Fruit fly (Drosophila melanogaster) whole organism, embryonic: ENCODE data around the gene CG12814.
A peak's percentile ranks its signal among the peaks of the same experiment; 100 is the strongest.

Experiments
- B-H2 ChIP-seq: fragments of 200-800 bp; sonication (Bioruptor generic); optimal IDR thresholded peaks from 2 replicates; lab custom pipeline; 2018; ENCODE audit warnings: missing biosample characterization, mild to moderate bottlenecking, missing genetic modification characterization
- BEAF-32 ChIP-seq: fragments of 200-800 bp; sonication (Bioruptor generic); optimal IDR thresholded peaks from 3 replicates; lab custom pipeline; 2017; ENCODE audit warnings: missing biosample characterization, missing genetic modification characterization, mild to moderate bottlenecking, moderate library complexity, missing genetic modification reagents
- BtbVII ChIP-seq: fragments of 200-800 bp; sonication (Bioruptor generic); optimal IDR thresholded peaks from 3 replicates; lab custom pipeline; 2017; ENCODE audit warnings: missing biosample characterization, mild to moderate bottlenecking, missing genetic modification characterization
- CG10209 ChIP-seq: fragments of 200-800 bp; sonication (Bioruptor generic); optimal IDR thresholded peaks from 3 replicates; lab custom pipeline; 2017; ENCODE audit warnings: missing biosample characterization, mild to moderate bottlenecking, missing genetic modification characterization, missing genetic modification reagents
- CG11695 ChIP-seq: fragments of 200-800 bp; sonication (Bioruptor generic); IDR thresholded peaks from 3 replicates; pipeline ENCODE4 v1.3.6; 2022; ENCODE audit warnings: missing biosample characterization, missing genetic modification characterization
- CG11723 ChIP-seq: fragments of 200-800 bp; sonication (Bioruptor generic); optimal IDR thresholded peaks from 2 replicates; lab custom pipeline; 2017; ENCODE audit warnings: missing biosample characterization, mild to moderate bottlenecking, missing genetic modification characterization
- CG1603 ChIP-seq: fragments of 200-800 bp; sonication (Bioruptor generic); optimal IDR thresholded peaks from 2 replicates; lab custom pipeline; 2019; ENCODE audit warnings: missing biosample characterization, mild to moderate bottlenecking, missing genetic modification characterization, moderate library complexity
- CG18262 ChIP-seq: fragments of 200-800 bp; optimal IDR thresholded peaks from 3 replicates; lab custom pipeline; 2019; ENCODE audit warnings: missing biosample characterization, mild to moderate bottlenecking, missing genetic modification characterization, moderate library complexity
- CG2116 ChIP-seq: fragments of 200-800 bp; sonication (Bioruptor generic); optimal IDR thresholded peaks from 3 replicates; lab custom pipeline; 2018; ENCODE audit warnings: missing biosample characterization, mild to moderate bottlenecking, missing genetic modification characterization
- CG3995 ChIP-seq: fragments of 200-800 bp; sonication (Bioruptor generic); optimal IDR thresholded peaks from 3 replicates; lab custom pipeline; 2016; ENCODE audit warnings: missing biosample characterization, missing genetic modification characterization
- CG7372 ChIP-seq: fragments of 200-800 bp; sonication (Bioruptor generic); IDR thresholded peaks from 2 replicates; pipeline ENCODE4 v1.3.6; 2022; ENCODE audit warnings: missing biosample characterization, missing genetic modification characterization
- CG8765 ChIP-seq: fragments of 200-800 bp; sonication (Bioruptor generic); IDR thresholded peaks from 2 replicates; pipeline ENCODE4 v1.3.6; 2022; ENCODE audit warnings: missing biosample characterization, missing genetic modification characterization
- Dek ChIP-seq: fragments of 200-800 bp; sonication (Bioruptor generic); optimal IDR thresholded peaks from 3 replicates; lab custom pipeline; 2019; ENCODE audit warnings: missing biosample characterization, mild to moderate bottlenecking, missing genetic modification characterization, moderate library complexity
- Eip74EF ChIP-seq, 2 experiments: fragments of 200-800 bp in 1 of 2; fragments of >200 bp in 1 of 2; sonication (Bioruptor generic) in 1 of 2; optimal IDR thresholded peaks; 2 replicates each; lab custom pipeline; 2017 to 2019; ENCODE audit warnings: missing biosample characterization in 2 of 2, missing genetic modification characterization in 2 of 2, mild to moderate bottlenecking in 1 of 2, moderate library complexity in 1 of 2
- Gug ChIP-seq: fragments of 200-800 bp; sonication (Bioruptor generic); IDR thresholded peaks from 4 replicates; pipeline ENCODE4 v1.3.6; 2022; ENCODE audit warnings: missing biosample characterization, missing genetic modification characterization
- Hand ChIP-seq: fragments of 200-800 bp; sonication (Bioruptor generic); optimal IDR thresholded peaks from 2 replicates; lab custom pipeline; 2017; ENCODE audit warnings: mild to moderate bottlenecking, missing biosample characterization, missing genetic modification reagents, missing genetic modification characterization
- Hmx ChIP-seq: fragments of 200-800 bp; sonication (Bioruptor generic); optimal IDR thresholded peaks from 2 replicates; lab custom pipeline; 2016; ENCODE audit warnings: missing biosample characterization, missing genetic modification characterization
- Hsf ChIP-seq: fragments of 200-800 bp; sonication (Bioruptor generic); optimal IDR thresholded peaks from 3 replicates; lab custom pipeline; 2016; ENCODE audit warnings: missing biosample characterization, missing genetic modification characterization
- Jarid2 ChIP-seq: fragments of 200-800 bp; sonication (Bioruptor generic); optimal IDR thresholded peaks from 3 replicates; lab custom pipeline; 2017; ENCODE audit warnings: mild to moderate bottlenecking, missing biosample characterization, missing genetic modification reagents, missing genetic modification characterization
- Meics ChIP-seq: fragments of 200-800 bp; sonication (Bioruptor generic); optimal IDR thresholded peaks from 2 replicates; lab custom pipeline; 2017; ENCODE audit warnings: missing biosample characterization, mild to moderate bottlenecking, missing genetic modification characterization
- NFAT ChIP-seq: fragments of 200-800 bp; sonication (Bioruptor generic); IDR thresholded peaks from 2 replicates; pipeline ENCODE4 v1.3.6; 2022; ENCODE audit warnings: missing biosample characterization, missing genetic modification characterization
- NK7.1 ChIP-seq: fragments of 200-800 bp; sonication (Bioruptor generic); optimal IDR thresholded peaks from 3 replicates; lab custom pipeline; 2016; ENCODE audit warnings: missing biosample characterization, missing genetic modification characterization
- NfI ChIP-seq: fragments of 200-800 bp; sonication (Bioruptor generic); optimal IDR thresholded peaks from 3 replicates; lab custom pipeline; 2018; ENCODE audit warnings: missing biosample characterization, mild to moderate bottlenecking, missing genetic modification characterization, moderate library complexity
- Scr ChIP-seq: fragments of 200-800 bp; sonication (Bioruptor generic); IDR thresholded peaks from 2 replicates; pipeline ENCODE4 v1.3.6; 2022; ENCODE audit warnings: missing biosample characterization, missing genetic modification characterization; ENCODE audit not compliant: partially characterized antibody
- Sin3A ChIP-seq: fragments of >200 bp; optimal IDR thresholded peaks from 2 replicates; lab custom pipeline; 2018
- Sox100B ChIP-seq: fragments of 200-800 bp; sonication (Bioruptor generic); optimal IDR thresholded peaks from 3 replicates; lab custom pipeline; 2018; ENCODE audit warnings: missing biosample characterization, mild to moderate bottlenecking, missing genetic modification characterization
- Sry-δ ChIP-seq: fragments of 200-800 bp; sonication (Bioruptor generic); optimal IDR thresholded peaks from 2 replicates; lab custom pipeline; 2016; ENCODE audit warnings: missing biosample characterization, missing genetic modification characterization
- TFAM ChIP-seq: fragments of 200-800 bp; sonication (Bioruptor generic); optimal IDR thresholded peaks from 2 replicates; lab custom pipeline; 2017; ENCODE audit warnings: missing biosample characterization, missing genetic modification characterization, inconsistent platforms
- Taf1 ChIP-seq: fragments of 200-800 bp; sonication (Bioruptor generic); IDR thresholded peaks from 2 replicates; pipeline ENCODE4 v1.3.6; 2022; ENCODE audit warnings: missing biosample characterization, missing genetic modification characterization
- amos ChIP-seq: fragments of 200-800 bp; sonication (Bioruptor generic); IDR thresholded peaks from 2 replicates; pipeline ENCODE4 v1.3.6; 2022; ENCODE audit warnings: missing biosample characterization, missing genetic modification characterization; ENCODE audit not compliant: partially characterized antibody
- ap ChIP-seq: fragments of 200-800 bp; sonication (Bioruptor generic); IDR thresholded peaks from 2 replicates; pipeline ENCODE4 v1.3.6; 2022; ENCODE audit warnings: missing biosample characterization, missing genetic modification characterization
- az2 ChIP-seq: fragments of 200-800 bp; sonication (Bioruptor generic); optimal IDR thresholded peaks from 3 replicates; lab custom pipeline; 2016; ENCODE audit warnings: missing biosample characterization, missing genetic modification characterization
- bbx ChIP-seq: fragments of 200-800 bp; sonication (Bioruptor generic); IDR thresholded peaks from 2 replicates; pipeline ENCODE4 v1.3.6; 2022; ENCODE audit warnings: missing biosample characterization, missing genetic modification characterization; ENCODE audit not compliant: partially characterized antibody
- br ChIP-seq: fragments of >200 bp; optimal IDR thresholded peaks from 2 replicates; lab custom pipeline; 2017
- cato ChIP-seq: fragments of 200-800 bp; sonication (Bioruptor generic); optimal IDR thresholded peaks from 2 replicates; lab custom pipeline; 2016; ENCODE audit warnings: missing biosample characterization, missing genetic modification characterization, borderline replicate concordance
- caup ChIP-seq: fragments of 200-800 bp; sonication (Bioruptor generic); optimal IDR thresholded peaks from 3 replicates; lab custom pipeline; 2017; ENCODE audit warnings: missing biosample characterization, mild to moderate bottlenecking, missing genetic modification characterization, moderate library complexity; ENCODE audit not compliant: severe bottlenecking
- cg ChIP-seq: fragments of 200-800 bp; sonication (Bioruptor generic); optimal IDR thresholded peaks from 3 replicates; lab custom pipeline; 2019; ENCODE audit warnings: missing biosample characterization, mild to moderate bottlenecking, missing genetic modification characterization, moderate library complexity
- crc ChIP-seq: fragments of 200-800 bp; sonication (Bioruptor generic); optimal IDR thresholded peaks from 2 replicates; lab custom pipeline; 2016; ENCODE audit warnings: missing biosample characterization, missing genetic modification characterization
- dati ChIP-seq: fragments of 200-800 bp; sonication (Bioruptor generic); IDR thresholded peaks from 2 replicates; pipeline ENCODE4 v1.3.6; 2022; ENCODE audit warnings: missing biosample characterization, missing genetic modification characterization
- gce ChIP-seq: fragments of 200-800 bp; sonication (Bioruptor generic); IDR thresholded peaks from 3 replicates; pipeline ENCODE4 v1.3.6; 2022; ENCODE audit warnings: missing biosample characterization, missing genetic modification characterization
- hkb ChIP-seq, 2 experiments: fragments of 200-800 bp in 1 of 2; fragments of >200 bp in 1 of 2; sonication (Bioruptor generic) in 1 of 2; IDR thresholded peaks in 1 of 2; optimal IDR thresholded peaks in 1 of 2; 2 replicates each; pipeline versions ENCODE4 v1.3.6 to Lab custom; 2017 to 2022; ENCODE audit warnings: missing biosample characterization in 1 of 2, missing genetic modification characterization in 1 of 2
- hth ChIP-seq: fragments of >200 bp; optimal IDR thresholded peaks from 2 replicates; lab custom pipeline; 2017; ENCODE audit warnings: inconsistent platforms
- jumu ChIP-seq: fragments of 200-800 bp; sonication (Bioruptor generic); optimal IDR thresholded peaks from 3 replicates; lab custom pipeline; 2016; ENCODE audit warnings: missing biosample characterization, missing genetic modification characterization
- pfk ChIP-seq: fragments of 200-800 bp; sonication (Bioruptor generic); optimal IDR thresholded peaks from 2 replicates; lab custom pipeline; 2018; ENCODE audit warnings: missing biosample characterization, mild to moderate bottlenecking, missing genetic modification characterization, moderate library complexity
- prd ChIP-seq, 3 experiments: fragments of >200 bp in 2 of 3; fragments of 200-800 bp in 1 of 3; sonication (Bioruptor generic) in 1 of 3; optimal IDR thresholded peaks in 2 of 3; IDR thresholded peaks in 1 of 3; 2 replicates in 2 of 3; 3 replicates in 1 of 3; pipeline versions ENCODE4 v1.3.6 to Lab custom; 2017 to 2022; ENCODE audit warnings: missing biosample characterization in 1 of 3, missing genetic modification characterization in 1 of 3
- sd ChIP-seq: fragments of 200-800 bp; sonication (Bioruptor generic); optimal IDR thresholded peaks from 3 replicates; lab custom pipeline; 2018; ENCODE audit warnings: missing biosample characterization, mild to moderate bottlenecking, missing genetic modification characterization, moderate library complexity
- tll ChIP-seq, 2 experiments: fragments of 200-800 bp in 1 of 2; fragments of >200 bp in 1 of 2; sonication (Bioruptor generic) in 1 of 2; optimal IDR thresholded peaks; 2 replicates each; lab custom pipeline; 2017 to 2019; ENCODE audit warnings: missing biosample characterization in 2 of 2, missing genetic modification characterization in 2 of 2, mild to moderate bottlenecking in 1 of 2, moderate library complexity in 1 of 2
- tx ChIP-seq: fragments of 200-800 bp; sonication (Bioruptor generic); optimal IDR thresholded peaks from 2 replicates; lab custom pipeline; 2016; ENCODE audit warnings: missing biosample characterization, missing genetic modification characterization
- wdn ChIP-seq: fragments of 200-800 bp; sonication (Bioruptor generic); IDR thresholded peaks from 2 replicates; pipeline ENCODE4 v1.3.6; 2022; ENCODE audit warnings: missing biosample characterization, missing genetic modification characterization
- zf30C ChIP-seq: fragments of 200-800 bp; sonication (Bioruptor generic); optimal IDR thresholded peaks from 3 replicates; lab custom pipeline; 2018; ENCODE audit warnings: missing biosample characterization, mild to moderate bottlenecking, missing genetic modification characterization

The CG12814 gene

dm6 chr3R:10161163-10161562 is 28.2 kb downstream of the CG12814 start, which contains the start of gene CG6254 (continued):
- TF ChIP-seq TFAM (no peak), hkb (optimal IDR thresholded peaks at IDR 0.05; lab: Kevin White, UChicago) (no peak), hkb (GFP tag; IDR thresholded peaks at IDR 0.05; lab: Robert Waterston, UW) (no peak), Hand (GFP tag; lab: Kevin White, UChicago) (no peak), Hmx (no peak), cg (GFP tag; lab: Kevin White, UChicago) (no peak), crc (GFP tag; lab: Kevin White, UChicago) (no peak), CG11723 (GFP tag; lab: Kevin White, UChicago) (no peak), CG10209 (no peak), Jarid2 (GFP tag; lab: Kevin White, UChicago) (no peak), CG2116 (peak; percentile 54), amos (GFP tag; lab: Robert Waterston, UW) (peak; percentile 57; the same call in 1 of the 2 replicates), br (lab: Kevin White, UChicago) (no peak), Meics (GFP tag; lab: Kevin White, UChicago) (peak; percentile 50), caup (GFP tag; lab: Kevin White, UChicago) (no peak), Dek (no peak), B-H2 (GFP tag; lab: Kevin White, UChicago) (peak; percentile 71), NK7.1 (peak; percentile 10), Sry-δ (GFP tag; lab: Kevin White, UChicago) (peak; percentile 34), tx (no peak), sd (tag; lab: Kevin White, UChicago) (no peak), BEAF-32 (GFP tag; lab: Kevin White, UChicago) (peak; percentile 27), zf30C (GFP tag; lab: Kevin White, UChicago) (no peak), prd (optimal IDR thresholded peaks at IDR 0.05; lab: Kevin White, UChicago) (no peak), prd (GFP tag; IDR thresholded peaks at IDR 0.05; lab: Robert Waterston, UW) (0 out of 3 replicates have a peak, but pooled peaks have one; percentile 37), hth (lab: Kevin White, UChicago) (no peak), dati (GFP tag; lab: Robert Waterston, UW) (no peak), Hsf (peak; percentile 34), Sin3A (lab: Kevin White, UChicago) (no peak), bbx (GFP tag; lab: Robert Waterston, UW) (0 out of 2 replicates have a peak, but pooled peaks have one; percentile 15), Eip74EF (GFP tag; optimal IDR thresholded peaks at IDR 0.05; lab: Kevin White, UChicago) (no peak), CG18262 (tag; lab: Kevin White, UChicago) (no peak), az2 (GFP tag; lab: Kevin White, UChicago) (peak; percentile 45), CG1603 (tag; lab: Kevin White, UChicago) (peak; percentile 68), Taf1 (GFP tag; lab: Robert Waterston, UW) (no peak), pfk (GFP tag; lab: Kevin White, UChicago) (no peak), CG8765 (GFP tag; lab: Robert Waterston, UW) (no peak), tll (GFP tag; optimal IDR thresholded peaks at IDR 0.05; lab: Kevin White, UChicago) (no peak), CG11695 (GFP tag; lab: Robert Waterston, UW) (0 out of 3 replicates have a peak, but pooled peaks have one; percentile 7), BtbVII (GFP tag; lab: Kevin White, UChicago) (no peak), Scr (GFP tag; lab: Robert Waterston, UW) (peak; percentile 34), CG3995 (GFP tag; lab: Kevin White, UChicago) (peak; percentile 36), cato (GFP tag; lab: Kevin White, UChicago) (no peak), NFAT (GFP tag; lab: Robert Waterston, UW) (peak; percentile 82), NfI (GFP tag; lab: Kevin White, UChicago) (no peak), jumu (GFP tag; lab: Kevin White, UChicago) (no peak), ap (GFP tag; lab: Robert Waterston, UW) (no peak), Sox100B (GFP tag; lab: Kevin White, UChicago) (no peak), wdn (GFP tag; lab: Robert Waterston, UW) (no peak), gce (no peak), Gug (GFP tag; lab: Robert Waterston, UW) (peak; percentile 35; the same call in 1 of the 4 replicates), CG7372 (peak; percentile 35; the same call in 1 of the 2 replicates)
